Fruit fly (Drosophila melanogaster) whole organism, pupa: ENCODE data around the gene CG7601.

Source experiments
- CG10348 ChIP-seq: fragments of 200-800 bp; sonication (Bioruptor generic); IDR thresholded peaks from 2 replicates; pipeline ENCODE4 v1.3.6; 2022; ENCODE audit warnings: missing biosample characterization, missing genetic modification characterization
- CG12605 ChIP-seq: fragments of 200-800 bp; sonication (Bioruptor generic); IDR thresholded peaks from 2 replicates; pipeline ENCODE4 v1.3.6; 2022; ENCODE audit warnings: missing biosample characterization, missing genetic modification characterization
- CG13204 ChIP-seq: fragments of 200-800 bp; sonication (Bioruptor generic); optimal IDR thresholded peaks from 2 replicates; lab custom pipeline; 2018; ENCODE audit warnings: missing biosample characterization, mild to moderate bottlenecking, missing genetic modification characterization, moderate library complexity
- CG14655 ChIP-seq: fragments of 200-800 bp; sonication (Bioruptor generic); optimal IDR thresholded peaks from 3 replicates; lab custom pipeline; 2017; ENCODE audit warnings: mild to moderate bottlenecking, missing biosample characterization, missing genetic modification reagents, missing genetic modification characterization
- CG15710 ChIP-seq: fragments of 200-800 bp; sonication (Bioruptor generic); optimal IDR thresholded peaks from 2 replicates; lab custom pipeline; 2018; ENCODE audit warnings: missing biosample characterization, mild to moderate bottlenecking, missing genetic modification characterization, moderate library complexity
- CG17806 ChIP-seq: fragments of 200-800 bp; sonication (Bioruptor generic); optimal IDR thresholded peaks from 2 replicates; lab custom pipeline; 2018; ENCODE audit warnings: missing biosample characterization, mild to moderate bottlenecking, missing genetic modification characterization, moderate library complexity
- CG32121 ChIP-seq: fragments of 200-800 bp; sonication (Bioruptor generic); IDR thresholded peaks from 2 replicates; pipeline ENCODE4 v1.3.6; 2022; ENCODE audit warnings: missing biosample characterization, missing genetic modification characterization
- CG34367 ChIP-seq: fragments of 200-800 bp; sonication (Bioruptor generic); optimal IDR thresholded peaks from 2 replicates; lab custom pipeline; 2018; ENCODE audit warnings: missing biosample characterization, mild to moderate bottlenecking, missing genetic modification characterization
- CG4496 ChIP-seq: fragments of 200-800 bp; sonication (Bioruptor generic); IDR thresholded peaks from 3 replicates; pipeline ENCODE4 v1.3.6; 2022; ENCODE audit warnings: missing biosample characterization, missing genetic modification characterization
- CG8159 ChIP-seq: fragments of 200-800 bp; sonication (Bioruptor generic); optimal IDR thresholded peaks from 3 replicates; lab custom pipeline; 2018; ENCODE audit warnings: missing biosample characterization, mild to moderate bottlenecking, missing genetic modification characterization, moderate library complexity
- CG8301 ChIP-seq: fragments of 200-800 bp; sonication (Bioruptor generic); optimal IDR thresholded peaks from 2 replicates; lab custom pipeline; 2018; ENCODE audit warnings: missing biosample characterization, mild to moderate bottlenecking, missing genetic modification characterization
- CG9948 ChIP-seq: fragments of 200-800 bp; sonication (Bioruptor generic); optimal IDR thresholded peaks from 2 replicates; lab custom pipeline; 2018; ENCODE audit warnings: missing biosample characterization, mild to moderate bottlenecking, missing genetic modification characterization, moderate library complexity
- D1 ChIP-seq: fragments of 200-800 bp; sonication (Bioruptor generic); optimal IDR thresholded peaks from 2 replicates; lab custom pipeline; 2018; ENCODE audit warnings: missing biosample characterization, mild to moderate bottlenecking, missing genetic modification characterization, moderate library complexity
- EcR ChIP-seq: fragments of 200-800 bp; sonication (Bioruptor generic); optimal IDR thresholded peaks from 3 replicates; lab custom pipeline; 2019; ENCODE audit warnings: missing biosample characterization, missing genetic modification characterization, mild to moderate bottlenecking, moderate library complexity, missing genetic modification reagents
- Ets98B ChIP-seq: fragments of 200-800 bp; sonication (Bioruptor generic); IDR thresholded peaks from 2 replicates; pipeline ENCODE4 v1.3.6; 2022; ENCODE audit warnings: missing biosample characterization, missing genetic modification characterization
- Pif1A ChIP-seq: fragments of 200-800 bp; sonication (Bioruptor generic); optimal IDR thresholded peaks from 3 replicates; lab custom pipeline; 2016; ENCODE audit warnings: missing biosample characterization, missing genetic modification characterization
- Pif1B ChIP-seq: fragments of 200-800 bp; sonication (Bioruptor generic); optimal IDR thresholded peaks from 3 replicates; lab custom pipeline; 2016; ENCODE audit warnings: missing biosample characterization, missing genetic modification characterization
- Snoo ChIP-seq: fragments of 200-800 bp; sonication (Bioruptor generic); optimal IDR thresholded peaks from 3 replicates; lab custom pipeline; 2017; ENCODE audit warnings: missing biosample characterization, mild to moderate bottlenecking, missing genetic modification characterization, inconsistent platforms
- fd96Ca ChIP-seq: fragments of 200-800 bp; sonication (Bioruptor generic); IDR thresholded peaks from 3 replicates; pipeline ENCODE4 v1.3.6; 2022; ENCODE audit warnings: missing biosample characterization, missing genetic modification characterization
- gl ChIP-seq: fragments of 200-800 bp; sonication (Bioruptor generic); optimal IDR thresholded peaks from 2 replicates; lab custom pipeline; 2018; ENCODE audit warnings: missing biosample characterization, mild to moderate bottlenecking, missing genetic modification characterization
- rn ChIP-seq: fragments of 200-800 bp; sonication (Bioruptor generic); IDR thresholded peaks from 2 replicates; pipeline ENCODE4 v1.3.6; 2022; ENCODE audit warnings: missing biosample characterization, missing genetic modification characterization

The CG7601 gene

DNA sequence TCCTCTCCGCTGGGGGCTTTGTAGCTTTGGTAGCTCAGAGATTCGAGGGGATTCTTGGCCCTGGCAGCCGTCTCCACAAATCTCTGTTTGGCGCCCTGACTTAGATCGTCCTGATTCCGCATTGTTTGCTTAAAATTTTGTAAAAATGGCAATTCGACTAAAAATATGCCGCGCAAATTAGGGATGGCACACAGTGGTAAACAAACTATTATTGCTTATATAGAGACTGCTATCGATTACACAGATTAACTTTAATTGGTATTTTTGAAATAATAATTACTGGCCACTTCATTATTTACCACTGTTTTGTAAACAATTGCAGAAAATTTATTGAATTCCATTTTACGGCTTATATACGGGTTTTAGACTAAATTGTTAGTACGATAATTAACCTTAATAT, 11.8 kb downstream of the CG7601 start, which contains the start of the genes Naa40 and CG18731:
TSS of gene Naa40 (minus strand) at position 206 of the 400 bp plus-strand sequence.
TSS of gene CG18731 (plus strand) at position 283 of the 400 bp plus-strand sequence.
- TF ChIP-seq Pif1B (no peak), CG8159 (tag; lab: Kevin White, UChicago) (no peak), CG14655 (GFP tag; lab: Kevin White, UChicago) (no peak), D1 (no peak)

DNA sequence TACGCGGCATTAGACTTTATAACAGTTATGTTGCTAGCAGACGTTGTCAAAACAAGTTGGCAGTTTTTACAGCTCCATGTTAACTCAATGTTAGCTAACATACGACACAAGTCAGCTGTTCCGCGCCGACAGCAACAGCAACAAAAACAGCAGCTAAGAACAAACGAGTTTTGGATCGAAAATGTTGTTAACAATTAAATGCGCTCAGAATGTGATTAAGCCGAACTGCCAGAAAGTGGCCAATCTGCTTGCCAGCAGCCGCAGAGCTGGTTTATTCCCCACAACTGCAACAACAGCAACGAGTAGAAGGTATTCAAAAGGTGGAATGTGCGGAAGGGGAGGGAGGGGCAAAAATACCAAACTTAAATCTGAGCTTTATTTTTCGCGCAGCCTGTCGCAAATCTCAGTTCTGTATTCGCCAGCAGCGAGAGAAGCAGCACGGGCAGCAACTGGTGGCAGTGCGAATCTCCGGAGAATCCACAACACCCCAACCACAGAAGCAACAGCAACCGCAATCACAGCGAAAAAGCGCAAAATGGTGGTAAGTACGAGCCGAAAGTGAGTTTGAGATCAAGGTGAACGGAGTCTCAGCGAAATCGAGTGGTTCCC, 13.4 kb downstream of the CG7601 start, which contains the start of gene Pcd:
TSS of gene Pcd (plus strand) at position 116 of the 609 bp plus-strand sequence.
- peak; percentile 62; the same call in 1 of the 2 replicates for TF ChIP-seq CG12605 (GFP tag; lab: Robert Waterston, UW)
- 0 out of 3 replicates have a peak, but pooled peaks have one; percentile 52 for TF ChIP-seq CG4496 (GFP tag; lab: Robert Waterston, UW)
- peak; percentile 24 for TF ChIP-seq EcR (GFP tag; lab: Kevin White, UChicago)
- no peak for TF ChIP-seq CG32121
- peak; percentile 34; the same call in 1 of the 2 replicates for TF ChIP-seq Ets98B (GFP tag; lab: Robert Waterston, UW)

DNA sequence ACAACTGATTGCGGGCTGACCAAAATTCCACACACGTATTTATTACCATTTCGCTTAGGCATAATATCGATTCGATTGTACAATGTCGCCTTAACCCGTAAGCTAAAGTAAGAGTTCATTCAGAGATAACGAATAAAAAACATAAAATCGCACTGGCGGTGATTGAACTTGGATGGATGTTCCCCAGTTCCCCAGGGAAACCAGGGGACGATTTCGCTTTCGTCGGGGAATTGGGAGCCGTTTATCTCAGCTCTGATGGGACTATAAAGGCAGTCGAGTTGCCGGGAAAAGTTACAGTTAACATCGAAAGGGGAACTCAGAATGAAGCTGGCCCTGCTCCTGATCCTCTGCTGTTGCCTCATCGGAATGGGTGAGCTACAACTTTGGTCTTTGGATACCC, 14.3 kb downstream of the CG7601 start, which contains the start of gene CG34296:
TSS of gene CG34296 (plus strand) at position 301 of the 400 bp plus-strand sequence.
- TF ChIP-seq CG15710 (tag; lab: Kevin White, UChicago) (no peak), EcR (GFP tag; lab: Kevin White, UChicago) (no peak), CG9948 (no peak), rn (GFP tag; lab: Robert Waterston, UW) (no peak)

DNA sequence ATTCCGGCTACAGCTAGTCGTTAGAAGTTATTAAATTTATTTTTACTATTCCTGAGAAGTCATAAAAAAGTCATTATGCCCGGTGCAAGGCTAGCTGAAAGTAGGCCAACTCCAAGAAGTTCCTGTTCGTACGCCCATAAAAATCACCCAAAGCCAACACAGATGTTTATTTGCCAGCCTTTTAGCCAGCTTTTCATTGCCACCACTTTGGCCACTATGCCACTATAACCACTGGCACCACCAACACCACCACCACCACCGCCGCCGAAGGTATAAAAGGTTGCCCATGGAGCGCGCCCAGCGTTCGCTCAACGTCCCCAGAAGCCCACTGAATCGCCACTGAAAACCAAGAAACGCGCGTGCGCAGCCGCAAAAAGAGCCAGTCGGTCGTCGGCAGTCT, 18.2 kb downstream of the CG7601 start, which contains the start of gene CG15506:
TSS of gene CG15506 (plus strand) at position 301 of the 400 bp plus-strand sequence.
- no peak for TF ChIP-seq Pif1A (GFP tag; lab: Kevin White, UChicago)
- no peak for TF ChIP-seq CG4496 (GFP tag; lab: Robert Waterston, UW)
- no peak for TF ChIP-seq Ets98B (GFP tag; lab: Robert Waterston, UW)
- TF ChIP-seq CG12605 (GFP tag; lab: Robert Waterston, UW): no peak
- no peak for TF ChIP-seq EcR (GFP tag; lab: Kevin White, UChicago)
- no peak for TF ChIP-seq fd96Ca (GFP tag; lab: Robert Waterston, UW)
- no peak for TF ChIP-seq CG8301 (tag; lab: Kevin White, UChicago)
- TF ChIP-seq CG17806 (tag; lab: Kevin White, UChicago): no peak
- TF ChIP-seq CG32121: no peak
- TF ChIP-seq CG15710 (tag; lab: Kevin White, UChicago): no peak
- no peak for TF ChIP-seq Pif1B
- TF ChIP-seq CG34367 (tag; lab: Kevin White, UChicago): no peak
- no peak for TF ChIP-seq CG8159 (tag; lab: Kevin White, UChicago)
- no peak for TF ChIP-seq CG9948
- TF ChIP-seq, all 21 proteins: peak for 0

DNA sequence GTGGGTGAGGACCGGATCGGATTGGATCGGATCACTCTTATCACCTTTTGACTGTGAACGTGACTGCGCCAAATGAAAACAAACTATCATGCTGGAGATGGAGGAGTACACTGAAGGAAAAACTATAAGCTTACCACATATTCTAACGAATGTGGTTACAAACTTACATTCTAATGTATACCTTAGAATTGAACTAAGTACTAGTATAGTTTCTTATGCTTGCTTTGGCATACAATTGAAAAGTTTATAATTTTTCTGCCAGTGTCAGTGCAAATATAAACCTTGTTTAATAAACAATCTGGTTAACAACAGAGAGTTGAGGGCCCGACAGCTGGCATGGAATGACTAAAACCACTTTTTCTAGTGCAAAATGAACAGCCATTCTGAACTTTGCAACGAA, 19.0 kb downstream of the CG7601 start:
- no peak for TF ChIP-seq rn (GFP tag; lab: Robert Waterston, UW)
- 0 out of 2 replicates have a peak, but pooled peaks have one; percentile 15 for TF ChIP-seq CG10348 (GFP tag; lab: Robert Waterston, UW)
- no peak for TF ChIP-seq fd96Ca (GFP tag; lab: Robert Waterston, UW)
- TF ChIP-seq CG4496 (GFP tag; lab: Robert Waterston, UW): peak; percentile 76
- peak; percentile 13 for TF ChIP-seq CG17806 (tag; lab: Kevin White, UChicago)
- peak; percentile 25 for TF ChIP-seq CG14655 (GFP tag; lab: Kevin White, UChicago)
- peak; percentile 44; the same call in 1 of the 2 replicates for TF ChIP-seq CG12605 (GFP tag; lab: Robert Waterston, UW)
- TF ChIP-seq CG9948: no peak
- TF ChIP-seq Pif1B: no peak
- peak; percentile 43 for TF ChIP-seq CG8301 (tag; lab: Kevin White, UChicago)
- TF ChIP-seq CG34367 (tag; lab: Kevin White, UChicago): no peak
- no peak for TF ChIP-seq D1
- TF ChIP-seq EcR (GFP tag; lab: Kevin White, UChicago): no peak
- peak; percentile 8 for TF ChIP-seq Pif1A (GFP tag; lab: Kevin White, UChicago)
- TF ChIP-seq Snoo (tag; lab: Kevin White, UChicago): no peak
- TF ChIP-seq CG8159 (tag; lab: Kevin White, UChicago): peak; percentile 18
- no peak for TF ChIP-seq CG13204 (GFP tag; lab: Kevin White, UChicago)
- TF ChIP-seq CG32121: peak; percentile 45; the same call in 1 of the 2 replicates
- TF ChIP-seq Ets98B (GFP tag; lab: Robert Waterston, UW): peak; percentile 54
- TF ChIP-seq gl (tag; lab: Kevin White, UChicago): no peak
- peak; percentile 7 for TF ChIP-seq CG15710 (tag; lab: Kevin White, UChicago)

DNA sequence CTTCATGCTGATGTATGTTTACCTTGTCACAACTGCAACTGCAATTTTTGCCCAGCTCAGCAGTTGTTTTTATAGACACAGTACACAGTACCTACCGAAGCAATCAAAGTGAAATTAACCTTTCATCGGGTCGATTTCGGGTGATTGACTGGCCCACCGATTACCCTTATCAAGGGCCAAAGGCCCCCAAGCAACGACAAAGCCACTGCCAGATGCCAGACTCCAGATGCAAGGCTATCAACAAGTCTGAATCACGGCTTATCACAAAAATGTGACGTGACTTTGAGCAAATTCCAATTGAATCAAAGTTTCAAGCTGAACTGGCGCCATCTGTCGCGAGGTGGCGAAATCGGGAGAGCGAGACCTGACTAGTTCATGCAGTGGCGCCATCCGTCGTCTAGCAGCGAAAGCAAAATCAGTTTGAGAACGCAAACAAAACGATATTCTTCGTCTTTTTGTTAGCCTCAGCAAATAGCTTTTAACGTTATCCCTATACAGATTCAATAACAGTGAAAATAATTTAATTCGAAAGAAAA, 19.7 kb downstream of the CG7601 start, which contains the start of gene Obp99b:
TSS of gene Obp99b (minus strand) at position 115 of the 536 bp plus-strand sequence.
- TF ChIP-seq Pif1A (GFP tag; lab: Kevin White, UChicago): peak; percentile 69
- peak; percentile 69; the same call in 1 of the 2 replicates for TF ChIP-seq Ets98B (GFP tag; lab: Robert Waterston, UW)
- TF ChIP-seq CG34367 (tag; lab: Kevin White, UChicago): peak; percentile 71
- TF ChIP-seq CG32121: peak; percentile 63; the same call in 1 of the 2 replicates
- peak; percentile 42 for TF ChIP-seq CG17806 (tag; lab: Kevin White, UChicago)
- peak; percentile 24 for TF ChIP-seq Pif1B
- peak; percentile 84 for TF ChIP-seq CG4496 (GFP tag; lab: Robert Waterston, UW)
- TF ChIP-seq CG8301 (tag; lab: Kevin White, UChicago): peak; percentile 64
- TF ChIP-seq CG9948: peak; percentile 29
- no peak for TF ChIP-seq D1
- TF ChIP-seq EcR (GFP tag; lab: Kevin White, UChicago): peak; percentile 52
- TF ChIP-seq CG13204 (GFP tag; lab: Kevin White, UChicago): peak; percentile 58
- TF ChIP-seq CG10348 (GFP tag; lab: Robert Waterston, UW): no peak
- TF ChIP-seq CG12605 (GFP tag; lab: Robert Waterston, UW): peak; percentile 53; the same call in 1 of the 2 replicates
- peak; percentile 36 for TF ChIP-seq CG15710 (tag; lab: Kevin White, UChicago)
- TF ChIP-seq rn (GFP tag; lab: Robert Waterston, UW): 0 out of 2 replicates have a peak, but pooled peaks have one; percentile 11
- peak; percentile 63 for TF ChIP-seq Snoo (tag; lab: Kevin White, UChicago)
- TF ChIP-seq fd96Ca (GFP tag; lab: Robert Waterston, UW): peak; percentile 75; the same call in 2 of the 3 replicates
- TF ChIP-seq gl (tag; lab: Kevin White, UChicago): peak; percentile 74
- peak; percentile 78 for TF ChIP-seq CG14655 (GFP tag; lab: Kevin White, UChicago)
- TF ChIP-seq CG8159 (tag; lab: Kevin White, UChicago): peak; percentile 48
